Worm (Caenorhabditis elegans) whole organism, young adult: ENCODE data around the gene nprt-1.

ENCODE experiments used
- C06A6.2 ChIP-seq: fragments of 200-800 bp; sonication (Bioruptor generic); conservative IDR thresholded peaks from 2 replicates; pipeline ENCODE4 v1.3.6; 2022; ENCODE audit warnings: missing genetic modification characterization, missing compliant biosample characterization
- D2030.7 ChIP-seq: fragments of 200-800 bp; sonication (Bioruptor generic); IDR thresholded peaks from 2 replicates; pipeline ENCODE4 v1.3.6; 2022; ENCODE audit warnings: missing genetic modification reagents, missing genetic modification characterization, missing compliant biosample characterization
- F10E7.11 ChIP-seq: sonication (generic microtip); optimal IDR thresholded peaks from 2 replicates; lab custom pipeline; 2017; ENCODE audit warnings: mild to moderate bottlenecking, missing genetic modification characterization, moderate library complexity, missing compliant biosample characterization
- F22D6.2 ChIP-seq: sonication (generic microtip); optimal IDR thresholded peaks from 2 replicates; lab custom pipeline; 2016; ENCODE audit warnings: mild to moderate bottlenecking, missing genetic modification characterization, missing compliant biosample characterization
- F39B2.1 ChIP-seq: fragments of 200-800 bp; sonication (Bioruptor generic); IDR thresholded peaks from 2 replicates; pipeline ENCODE4 v1.3.6; 2022; ENCODE audit warnings: missing genetic modification reagents, missing genetic modification characterization, missing compliant biosample characterization
- F49E8.2 ChIP-seq: sonication (generic microtip); optimal IDR thresholded peaks from 3 replicates; lab custom pipeline; 2017; ENCODE audit warnings: missing genetic modification characterization, mild to moderate bottlenecking, missing compliant biosample characterization, antibody characterized with exemption, moderate library complexity; ENCODE audit not compliant: insufficient read depth
- F57C9.4 ChIP-seq: sonication (generic microtip); optimal IDR thresholded peaks from 2 replicates; lab custom pipeline; 2017; ENCODE audit warnings: mild to moderate bottlenecking, missing genetic modification characterization, missing compliant biosample characterization
- K11D2.4 ChIP-seq: fragments of 200-800 bp; sonication (Bioruptor generic); IDR thresholded peaks from 2 replicates; pipeline ENCODE4 v1.3.6; 2022; ENCODE audit warnings: missing genetic modification reagents, missing genetic modification characterization, missing compliant biosample characterization
- K12H6.12 ChIP-seq: fragments of 200-800 bp; sonication (Bioruptor generic); optimal IDR thresholded peaks from 2 replicates; lab custom pipeline; 2018; ENCODE audit warnings: mild to moderate bottlenecking, missing genetic modification characterization, missing compliant biosample characterization
- T26A5.8 ChIP-seq: sonication (generic microtip); optimal IDR thresholded peaks from 2 replicates; lab custom pipeline; 2016; ENCODE audit warnings: missing genetic modification characterization, missing compliant biosample characterization
- atf-7 ChIP-seq: sonication (generic microtip); optimal IDR thresholded peaks from 2 replicates; lab custom pipeline; 2017; ENCODE audit warnings: mild to moderate bottlenecking, missing genetic modification characterization, missing compliant biosample characterization
- attf-5 ChIP-seq: fragments of 200-800 bp; sonication (Bioruptor generic); optimal IDR thresholded peaks from 2 replicates; lab custom pipeline; 2018; ENCODE audit warnings: mild to moderate bottlenecking, missing genetic modification characterization, missing compliant biosample characterization
- attf-6 ChIP-seq: fragments of 200-800 bp; sonication (Bioruptor generic); IDR thresholded peaks from 2 replicates; pipeline ENCODE4 v1.3.6; 2022; ENCODE audit warnings: missing genetic modification reagents, missing genetic modification characterization, missing compliant biosample characterization
- bed-1 ChIP-seq: fragments of 200-800 bp; sonication (Bioruptor generic); IDR thresholded peaks from 2 replicates; pipeline ENCODE4 v1.3.6; 2022; ENCODE audit warnings: missing genetic modification reagents, missing genetic modification characterization, missing compliant biosample characterization
- bed-2 ChIP-seq: fragments of 200-800 bp; sonication (Bioruptor generic); IDR thresholded peaks from 2 replicates; pipeline ENCODE4 v1.3.6; 2022; ENCODE audit warnings: missing genetic modification reagents, missing genetic modification characterization, missing compliant biosample characterization
- ceh-27 ChIP-seq: fragments of 200-800 bp; sonication (Bioruptor generic); optimal IDR thresholded peaks from 2 replicates; lab custom pipeline; 2018; ENCODE audit warnings: mild to moderate bottlenecking, missing genetic modification characterization, moderate library complexity, missing compliant biosample characterization
- ceh-91 ChIP-seq: fragments of 200-800 bp; sonication (Bioruptor generic); IDR thresholded peaks from 2 replicates; pipeline ENCODE4 v1.3.6; 2022; ENCODE audit warnings: missing genetic modification reagents, missing genetic modification characterization, missing compliant biosample characterization
- dox-1 ChIP-seq: fragments of 200-800 bp; sonication (Bioruptor generic); IDR thresholded peaks from 2 replicates; pipeline ENCODE4 v1.3.6; 2022; ENCODE audit warnings: missing genetic modification reagents, missing genetic modification characterization, missing compliant biosample characterization
- fkh-3 ChIP-seq: sonication (generic microtip); optimal IDR thresholded peaks from 2 replicates; lab custom pipeline; 2016; ENCODE audit warnings: mild to moderate bottlenecking, missing genetic modification characterization, missing compliant biosample characterization
- gei-17 ChIP-seq: fragments of 200-800 bp; sonication (Bioruptor generic); optimal IDR thresholded peaks from 2 replicates; lab custom pipeline; 2018; ENCODE audit warnings: mild to moderate bottlenecking, missing genetic modification characterization, missing compliant biosample characterization
- him-1 ChIP-seq: sonication (generic microtip); optimal IDR thresholded peaks from 2 replicates; lab custom pipeline; 2016; ENCODE audit warnings: missing genotype, missing genetic modification reagents, missing genetic modification characterization, missing compliant biosample characterization
- hrde-1 ChIP-seq: sonication (generic microtip); optimal IDR thresholded peaks from 2 replicates; lab custom pipeline; 2016; ENCODE audit warnings: missing genetic modification characterization, mild to moderate bottlenecking, missing compliant biosample characterization, moderate library complexity, missing genotype, missing genetic modification reagents, borderline replicate concordance
- let-526 ChIP-seq: fragments of 200-800 bp; sonication (Bioruptor generic); IDR thresholded peaks from 2 replicates; pipeline ENCODE4 v1.3.6; 2022; ENCODE audit warnings: missing genetic modification reagents, missing genetic modification characterization, missing compliant biosample characterization
- let-607 ChIP-seq, 2 experiments: fragments of 200-800 bp in 1 of 2; sonication (Bioruptor generic) in 1 of 2; sonication (generic microtip) in 1 of 2; optimal IDR thresholded peaks; 2 replicates each; lab custom pipeline; 2016 to 2018; ENCODE audit warnings: mild to moderate bottlenecking in 2 of 2, missing compliant biosample characterization in 2 of 2, missing genetic modification characterization in 2 of 2, moderate library complexity in 2 of 2, missing genotype in 1 of 2
- madf-3 ChIP-seq: fragments of 200-800 bp; sonication (Bioruptor generic); IDR thresholded peaks from 2 replicates; pipeline ENCODE4 v1.3.6; 2022; ENCODE audit warnings: missing genetic modification reagents, missing genetic modification characterization, missing compliant biosample characterization
- mcd-1 ChIP-seq: fragments of 200-800 bp; sonication (Bioruptor generic); IDR thresholded peaks from 2 replicates; pipeline ENCODE4 v1.3.6; 2022; ENCODE audit warnings: missing genetic modification reagents, missing genetic modification characterization, missing compliant biosample characterization
- mel-28 ChIP-seq: sonication (generic microtip); optimal IDR thresholded peaks from 2 replicates; lab custom pipeline; 2016; ENCODE audit warnings: borderline replicate concordance, mild to moderate bottlenecking, missing genetic modification characterization, missing compliant biosample characterization
- pbrm-1 ChIP-seq: fragments of 200-800 bp; sonication (Bioruptor generic); IDR thresholded peaks from 2 replicates; pipeline ENCODE4 v1.3.6; 2022; ENCODE audit warnings: missing genetic modification reagents, missing genetic modification characterization, missing compliant biosample characterization
- pha-4 ChIP-seq: fragments of 150-350 bp; sonication (generic microtip); optimal IDR thresholded peaks from 2 replicates; lab custom pipeline; 2014; ENCODE audit warnings: missing biosample characterization, missing genetic modification reagents, missing genetic modification characterization
- rpc-1 ChIP-seq, 2 experiments: fragments of 150-350 bp in 1 of 2; sonication (generic microtip) in 1 of 2; optimal IDR thresholded peaks; 2 replicates each; lab custom pipeline; 2014 to 2018; ENCODE audit warnings: missing biosample characterization in 1 of 2, missing genetic modification characterization in 1 of 2, missing genetic modification reagents in 1 of 2, missing genotype in 1 of 2
- snpc-1.1 ChIP-seq: sonication (generic microtip); optimal IDR thresholded peaks from 2 replicates; lab custom pipeline; 2017; ENCODE audit warnings: missing genetic modification characterization, mild to moderate bottlenecking, missing compliant biosample characterization, antibody characterized with exemption, moderate library complexity, missing genotype, missing genetic modification reagents; ENCODE audit not compliant: insufficient read depth
- snpc-3.4 ChIP-seq: sonication (generic microtip); optimal IDR thresholded peaks from 2 replicates; lab custom pipeline; 2017; ENCODE audit warnings: missing genetic modification characterization, mild to moderate bottlenecking, missing compliant biosample characterization, antibody characterized with exemption, moderate library complexity, missing genotype, missing genetic modification reagents
- sptf-2 ChIP-seq: fragments of 200-800 bp; sonication (Bioruptor generic); optimal IDR thresholded peaks from 2 replicates; lab custom pipeline; 2018; ENCODE audit warnings: mild to moderate bottlenecking, missing genetic modification characterization, missing compliant biosample characterization
- tbp1 ChIP-seq: fragments of 200-800 bp; sonication (Bioruptor generic); optimal IDR thresholded peaks from 2 replicates; lab custom pipeline; 2018; ENCODE audit warnings: mild to moderate bottlenecking, missing genetic modification characterization, missing compliant biosample characterization
- tbx-9 ChIP-seq: sonication (generic microtip); optimal IDR thresholded peaks from 2 replicates; lab custom pipeline; 2016; ENCODE audit warnings: borderline replicate concordance, missing genetic modification characterization, inconsistent platforms, missing compliant biosample characterization
- zfh-2 ChIP-seq: fragments of 200-800 bp; sonication (Bioruptor generic); conservative IDR thresholded peaks from 2 replicates; pipeline ENCODE4 v1.3.6; 2022; ENCODE audit warnings: missing genetic modification reagents, missing genetic modification characterization, missing compliant biosample characterization
- zim-3 ChIP-seq: sonication (generic microtip); optimal IDR thresholded peaks from 2 replicates; lab custom pipeline; 2017; ENCODE audit warnings: mild to moderate bottlenecking, missing genetic modification characterization, moderate library complexity, missing compliant biosample characterization
- ztf-22 ChIP-seq: fragments of 200-800 bp; sonication (Bioruptor generic); optimal IDR thresholded peaks from 2 replicates; lab custom pipeline; 2018; ENCODE audit warnings: mild to moderate bottlenecking, missing genetic modification characterization, moderate library complexity, missing compliant biosample characterization
- ztf-28 ChIP-seq: fragments of 200-800 bp; sonication (Bioruptor generic); IDR thresholded peaks from 2 replicates; pipeline ENCODE4 v1.3.6; 2022; ENCODE audit warnings: missing genetic modification reagents, missing genetic modification characterization, missing compliant biosample characterization

The nprt-1 gene

ce11 chrIV:2885260-2885659 lies 5.0 kb downstream of the nprt-1 start:
- TF ChIP-seq attf-5, result no peak
- no peak for TF ChIP-seq pha-4 (tag; lab: Kevin White, UChicago)
- TF ChIP-seq let-526 (GFP tag; lab: Robert Waterston, UW), result no peak
- TF ChIP-seq mcd-1 (GFP tag; lab: Robert Waterston, UW), result no peak
- no peak for TF ChIP-seq atf-7 (tag; lab: Kevin White, UChicago)
- no peak for TF ChIP-seq K12H6.12 (tag; lab: Kevin White, UChicago)
- TF ChIP-seq hrde-1 (tag; lab: Kevin White, UChicago), result no peak
- TF ChIP-seq gei-17 (GFP tag; lab: Kevin White, UChicago), result no peak
- no peak for TF ChIP-seq tbp1
- no peak for TF ChIP-seq snpc-3.4 (tag; lab: Kevin White, UChicago)
- no peak for TF ChIP-seq ceh-27 (GFP tag; lab: Kevin White, UChicago)
- no peak for TF ChIP-seq D2030.7
- TF ChIP-seq fkh-3 (tag; lab: Kevin White, UChicago), result no peak
- no peak for TF ChIP-seq let-607 (tag; optimal IDR thresholded peaks at IDR 0.05; lab: Kevin White, UChicago)
- no peak for TF ChIP-seq ceh-91 (GFP tag; lab: Robert Waterston, UW)

- TF ChIP-seq zfh-2 (GFP tag; lab: Robert Waterston, UW) (no peak), F57C9.4 (tag; lab: Kevin White, UChicago) (no peak), attf-5 (no peak), snpc-1.1 (tag; lab: Kevin White, UChicago) (no peak), ztf-22 (GFP tag; lab: Kevin White, UChicago) (no peak), bed-2 (GFP tag; lab: Robert Waterston, UW) (no peak), madf-3 (no peak), zim-3 (tag; lab: Kevin White, UChicago) (no peak), tbp1 (no peak), D2030.7 (no peak), let-526 (GFP tag; lab: Robert Waterston, UW) (no peak), mel-28 (no peak), ztf-28 (GFP tag; lab: Robert Waterston, UW) (no peak), dox-1 (GFP tag; lab: Robert Waterston, UW) (no peak), F39B2.1 (GFP tag; lab: Robert Waterston, UW) (no peak), F22D6.2 (tag; lab: Kevin White, UChicago) (no peak), hrde-1 (tag; lab: Kevin White, UChicago) (no peak), sptf-2 (no peak)
Measured at ce11 chrIV:2864743-2865142, 25.5 kb downstream of the nprt-1 start, which contains the start of gene Y54G2A.16. Y54G2A.16 (minus strand) TSS chrIV:2864843.

DNA sequence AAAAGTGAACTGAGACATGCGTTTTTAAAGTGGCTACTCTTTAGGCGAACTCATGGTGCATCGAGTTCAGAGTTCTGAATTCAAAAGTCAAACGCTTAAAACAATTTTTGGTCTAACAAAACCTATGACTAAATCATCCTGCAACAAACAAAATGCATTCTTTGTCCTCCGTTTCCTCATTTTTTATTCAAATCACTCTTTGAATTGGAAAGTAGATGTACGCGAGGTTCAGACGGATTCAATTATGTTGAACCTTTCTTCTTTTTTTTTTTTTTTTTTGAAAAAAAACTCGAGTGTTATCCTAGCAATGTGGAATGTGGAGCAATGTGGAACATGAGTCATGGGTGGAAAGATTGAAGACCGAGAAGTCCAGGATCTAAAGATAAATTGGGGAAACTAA lies 31.5 kb downstream of the nprt-1 start:
- TF ChIP-seq K11D2.4 (no peak), ceh-27 (GFP tag; lab: Kevin White, UChicago) (no peak), tbp1 (no peak), him-1 (tag; lab: Kevin White, UChicago) (no peak), F49E8.2 (no peak), F10E7.11 (no peak), T26A5.8 (no peak), tbx-9 (tag; lab: Kevin White, UChicago) (no peak), F57C9.4 (tag; lab: Kevin White, UChicago) (no peak), rpc-1 (optimal IDR thresholded peaks at IDR 0.05; lab: Kevin White, UChicago) (no peak), rpc-1 (tag; optimal IDR thresholded peaks at IDR 0.05; lab: Kevin White, UChicago) (no peak), hrde-1 (tag; lab: Kevin White, UChicago) (no peak), pbrm-1 (GFP tag; lab: Robert Waterston, UW) (no peak), attf-6 (no peak), bed-1 (GFP tag; lab: Robert Waterston, UW) (no peak), C06A6.2 (GFP tag; lab: Robert Waterston, UW) (no peak)
